Worm (Caenorhabditis elegans): ENCODE data around the gene hsp-75.

The hsp-75 gene

ce11 chrIII:7181822-7182221 lies 44.7 kb downstream of the hsp-75 start, which contains the start of gene epg-4 (continued):
- TF ChIP-seq dmd-4 (tag; optimal IDR thresholded peaks at IDR 0.05; ENCODE audit: borderline replicate concordance), result no peak
- peak; percentile 12 for TF ChIP-seq ceh-18 (tag; optimal IDR thresholded peaks at IDR 0.05)
- no peak for TF ChIP-seq nhr-232 (tag; optimal IDR thresholded peaks at IDR 0.05)
- no peak for TF ChIP-seq tbx-7 (tag; optimal IDR thresholded peaks at IDR 0.05)
- TF ChIP-seq ceh-6 (GFP tag; optimal IDR thresholded peaks at IDR 0.05), result no peak
- no peak for TF ChIP-seq ceh-30 (tag; optimal IDR thresholded peaks at IDR 0.05)
- TF ChIP-seq unc-3 (GFP tag; conservative IDR thresholded peaks at IDR 0.05), result no peak
- TF ChIP-seq unc-3 (tag; optimal IDR thresholded peaks at IDR 0.05), result no peak
- no peak for TF ChIP-seq ets-4 (tag; optimal IDR thresholded peaks at IDR 0.05)
- TF ChIP-seq pax-1 (tag; optimal IDR thresholded peaks at IDR 0.05), result no peak
- TF ChIP-seq pag-3 (tag; optimal IDR thresholded peaks at IDR 0.05; ENCODE audit: borderline replicate concordance), result no peak
- no peak for TF ChIP-seq ceh-2 (tag; optimal IDR thresholded peaks at IDR 0.05)
- TF ChIP-seq ztf-16 (tag; optimal IDR thresholded peaks at IDR 0.05), result no peak
- TF ChIP-seq ceh-14 (tag; optimal IDR thresholded peaks at IDR 0.05), result no peak
- TF ChIP-seq pha-4 (tag; optimal IDR thresholded peaks at IDR 0.05), result no peak
- TF ChIP-seq ceh-22 (tag; optimal IDR thresholded peaks at IDR 0.05), result no peak

ce11 chrIII:7180613-7181012 lies 45.9 kb downstream of the hsp-75 start, which contains the start of gene ndab-2:
TSS of gene ndab-2 (plus strand) at chrIII:7180752.
- no peak for TF ChIP-seq hlh-8 (tag; optimal IDR thresholded peaks at IDR 0.05)
- TF ChIP-seq ceh-6 (GFP tag; optimal IDR thresholded peaks at IDR 0.05), result no peak
- no peak for TF ChIP-seq ceh-24 (tag; optimal IDR thresholded peaks at IDR 0.05)
- TF ChIP-seq pha-2 (tag; optimal IDR thresholded peaks at IDR 0.05), result no peak
- TF ChIP-seq T23F11.4 (GFP tag; optimal IDR thresholded peaks at IDR 0.05), result no peak
- no peak for TF ChIP-seq pqm-1 (tag; optimal IDR thresholded peaks at IDR 0.05)
- TF ChIP-seq ref-2 (tag; optimal IDR thresholded peaks at IDR 0.05), result no peak
- TF ChIP-seq lim-6 (tag; optimal IDR thresholded peaks at IDR 0.05), result no peak

DNA sequence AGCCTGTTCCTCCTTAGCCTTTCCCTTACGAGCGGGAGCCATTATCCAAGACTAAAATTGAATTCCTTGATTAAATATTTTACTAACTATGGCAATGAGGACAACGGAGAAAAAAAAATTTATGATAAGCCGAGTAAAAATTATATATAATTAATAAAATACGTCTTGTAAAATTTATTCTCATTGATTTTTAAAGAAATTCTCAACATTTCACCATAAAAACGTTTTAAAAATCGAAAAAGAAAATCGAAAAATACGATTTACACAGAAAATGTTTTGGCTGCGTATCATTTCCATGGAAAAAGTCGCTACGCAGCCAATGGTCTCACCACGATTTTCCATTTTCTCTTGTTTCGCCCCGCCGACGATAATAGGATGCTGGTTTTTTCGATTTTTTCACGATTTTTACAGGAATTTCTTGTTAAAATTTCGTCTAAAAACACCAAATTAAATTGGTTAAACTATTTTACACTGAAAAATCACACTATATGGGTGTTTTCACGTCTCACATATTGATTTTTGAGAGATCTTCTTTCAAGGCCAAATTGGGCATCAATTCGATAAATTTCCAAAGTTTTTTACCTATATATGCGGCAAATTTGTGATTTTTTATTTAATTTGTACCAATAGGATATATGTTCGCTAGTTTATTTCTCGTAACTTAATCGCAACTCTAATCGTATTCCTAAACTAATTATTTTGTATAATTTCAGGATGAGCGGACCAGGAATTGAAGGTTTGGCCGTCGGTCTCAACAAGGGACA lies 46.8 kb downstream of the hsp-75 start, which contains the start of the genes rps-14 and rpl-36:
TSS of gene rps-14 (minus strand) at position 51 of the 764 bp plus-strand sequence.
TSS of gene rpl-36 (plus strand) at position 714 of the 764 bp plus-strand sequence.
- TF ChIP-seq F13H6.1 (tag; optimal IDR thresholded peaks at IDR 0.05) (no peak), unc-42 (tag; optimal IDR thresholded peaks at IDR 0.05) (peak; percentile 64), sox-2 (GFP tag; IDR thresholded peaks at IDR 0.05) (0 out of 2 replicates have a peak, but pooled peaks have one; percentile 33), gmeb-2 (tag; optimal IDR thresholded peaks at IDR 0.05) (no peak), ets-4 (tag; optimal IDR thresholded peaks at IDR 0.05) (no peak), ceh-18 (tag; optimal IDR thresholded peaks at IDR 0.05) (peak; percentile 27), hlh-30 (tag; optimal IDR thresholded peaks at IDR 0.05; ENCODE audit: insufficient read depth) (no peak), ceh-34 (tag; optimal IDR thresholded peaks at IDR 0.05) (peak; percentile 13), che-1 (tag; optimal IDR thresholded peaks at IDR 0.05) (no peak), Y22D7AL.16 (tag; optimal IDR thresholded peaks at IDR 0.05) (no peak), pax-1 (tag; optimal IDR thresholded peaks at IDR 0.05) (peak; percentile 81), ztf-16 (tag; optimal IDR thresholded peaks at IDR 0.05) (no peak), ahr-1 (tag; optimal IDR thresholded peaks at IDR 0.05) (no peak), ceh-31 (tag; optimal IDR thresholded peaks at IDR 0.05) (peak; percentile 46), nfya-1 (tag; optimal IDR thresholded peaks at IDR 0.05) (peak; percentile 87), ref-2 (tag; optimal IDR thresholded peaks at IDR 0.05) (peak; percentile 2), T23F11.4 (GFP tag; optimal IDR thresholded peaks at IDR 0.05) (no peak), lin-11 (tag; optimal IDR thresholded peaks at IDR 0.05) (no peak), sdc-2 (tag; optimal IDR thresholded peaks at IDR 0.05) (no peak), hlh-15 (tag; optimal IDR thresholded peaks at IDR 0.05) (no peak), ceh-6 (GFP tag; optimal IDR thresholded peaks at IDR 0.05) (no peak), fkh-10 (GFP tag; optimal IDR thresholded peaks at IDR 0.05) (no peak), dmd-4 (tag; optimal IDR thresholded peaks at IDR 0.05; ENCODE audit: borderline replicate concordance) (no peak), tbx-2 (tag; optimal IDR thresholded peaks at IDR 0.05) (peak; percentile 18), ceh-30 (tag; optimal IDR thresholded peaks at IDR 0.05) (peak; percentile 14), lim-6 (tag; optimal IDR thresholded peaks at IDR 0.05) (no peak), nhr-11 (tag; optimal IDR thresholded peaks at IDR 0.05) (no peak), pag-3 (tag; optimal IDR thresholded peaks at IDR 0.05; ENCODE audit: borderline replicate concordance) (no peak), ceh-24 (tag; optimal IDR thresholded peaks at IDR 0.05) (no peak), unc-86 (tag; optimal IDR thresholded peaks at IDR 0.05) (peak; percentile 26), pqm-1 (tag; optimal IDR thresholded peaks at IDR 0.05) (no peak), npax-4 (tag; optimal IDR thresholded peaks at IDR 0.05) (no peak), ama-1 (optimal IDR thresholded peaks at IDR 0.05) (no peak), nhr-232 (tag; optimal IDR thresholded peaks at IDR 0.05) (no peak), odd-2 (tag; optimal IDR thresholded peaks at IDR 0.05) (no peak)

Data from whole organism, late embryonic.